Worm (Caenorhabditis elegans): ENCODE data around the gene prx-19.

- TF ChIP-seq him-1 (tag; optimal IDR thresholded peaks at IDR 0.05) (no peak), W03F9.2 (tag; optimal IDR thresholded peaks at IDR 0.05) (no peak), dao-5 (tag; optimal IDR thresholded peaks at IDR 0.05) (no peak)
These were observed 42.9 kb upstream of the prx-19 start, which contains the start of gene plg-1 for ce11 chrIII:8851961-8852360.

Data from whole organism, L4/young adult.